Worm (Caenorhabditis elegans) whole organism, L4/young adult: ENCODE measurements around the gene B0228.8.

Experiments used
- W03F9.2 ChIP-seq: fragments of 150-350 bp; optimal IDR thresholded peaks from 2 replicates; lab custom pipeline; 2014; ENCODE audit warnings: missing biosample characterization, missing genetic modification characterization
- dao-5 ChIP-seq: sonication (generic microtip); optimal IDR thresholded peaks from 2 replicates; lab custom pipeline; 2016; ENCODE audit warnings: missing genotype, missing genetic modification characterization, moderate library complexity, missing compliant biosample characterization
- him-1 ChIP-seq: sonication (generic microtip); optimal IDR thresholded peaks from 2 replicates; lab custom pipeline; 2016; ENCODE audit warnings: missing genotype, missing genetic modification reagents, missing genetic modification characterization, missing compliant biosample characterization

ce11 chrII:7790324-7790898 lies 29.1 kb upstream of the B0228.8 start, which contains the start of gene srlf-1:
- TF ChIP-seq him-1 (tag; lab: Kevin White, UChicago) (no peak), dao-5 (tag; lab: Kevin White, UChicago) (no peak), W03F9.2 (no peak)
